Worm (Caenorhabditis elegans): ENCODE measurements around the gene Y47D7A.17.
A peak's percentile ranks its signal among the peaks of the same experiment; 100 is the strongest.

Gene Y47D7A.17

DNA sequence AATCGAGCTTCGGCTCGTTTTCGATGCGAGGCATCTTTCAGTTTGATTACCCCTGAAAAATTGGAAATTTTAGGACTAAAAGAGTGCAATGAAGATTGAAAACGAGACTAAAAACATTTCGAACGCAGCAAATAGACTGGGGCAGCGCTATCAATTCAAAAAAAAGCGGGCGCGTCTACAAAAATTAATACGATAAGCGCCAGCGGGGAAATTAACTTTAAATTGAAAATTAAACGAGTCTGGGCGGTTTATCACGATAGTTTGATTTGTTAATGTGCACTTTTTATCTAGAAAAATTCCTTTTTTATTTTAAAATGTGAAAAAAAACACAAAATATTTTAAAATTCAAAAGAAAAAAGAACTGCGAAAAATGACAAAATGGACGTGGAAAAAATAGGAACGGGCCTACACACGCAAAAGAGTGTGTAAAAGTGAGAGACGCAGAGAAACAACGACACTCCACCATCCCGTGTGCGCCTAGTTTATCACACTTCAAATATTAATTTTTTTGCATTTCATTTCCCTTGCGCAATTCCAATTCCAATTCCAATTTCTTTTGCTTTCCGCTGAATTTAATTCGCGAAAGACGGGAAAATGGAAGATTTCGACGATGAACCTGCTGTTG is 40.2 kb downstream of the Y47D7A.17 start, which contains the start of the genes gmpr-1 and fipp-1 (continued):
- TF ChIP-seq F52B5.7 (tag; optimal IDR thresholded peaks at IDR 0.05) (no peak), lag-1 (GFP tag; IDR thresholded peaks at IDR 0.05) (no peak), ztf-25 (GFP tag; IDR thresholded peaks at IDR 0.05) (no peak), hlh-26 (GFP tag; conservative IDR thresholded peaks at IDR 0.05) (no peak), F57A8.1 (GFP tag; optimal IDR thresholded peaks at IDR 0.05) (no peak), lin-35 (GFP tag; optimal IDR thresholded peaks at IDR 0.05) (peak in 1 of 3 experiments; percentile 55), egrh-3 (GFP tag; IDR thresholded peaks at IDR 0.05) (no peak), zim-3 (tag; optimal IDR thresholded peaks at IDR 0.05) (no peak), T07F8.4 (tag; optimal IDR thresholded peaks at IDR 0.05) (no peak), rcor-1 (GFP tag; IDR thresholded peaks at IDR 0.05) (no peak), Y79H2A.3 (GFP tag; conservative IDR thresholded peaks at IDR 0.05) (no peak), D2030.7 (GFP tag; IDR thresholded peaks at IDR 0.05) (peak; percentile 58; the same call in 1 of the 2 replicates), tlf-1 (GFP tag; optimal IDR thresholded peaks at IDR 0.05) (peak; percentile 36), repo-1 (tag; optimal IDR thresholded peaks at IDR 0.05) (no peak), cebp-2 (GFP tag; IDR thresholded peaks at IDR 0.05) (no peak), madf-6 (GFP tag; IDR thresholded peaks at IDR 0.05) (peak; percentile 89), dpff-1 (tag; optimal IDR thresholded peaks at IDR 0.05) (no peak), unc-130 (GFP tag; optimal IDR thresholded peaks at IDR 0.05) (no peak), athp-1 (tag; optimal IDR thresholded peaks at IDR 0.05) (peak; percentile 10), akir-1 (GFP tag; optimal IDR thresholded peaks at IDR 0.05) (no peak), ets-4 (GFP tag; optimal IDR thresholded peaks at IDR 0.05) (no peak), madf-10 (tag; optimal IDR thresholded peaks at IDR 0.05) (no peak), egl-18 (GFP tag; IDR thresholded peaks at IDR 0.05) (no peak), madf-8 (GFP tag; conservative IDR thresholded peaks at IDR 0.05) (peak; percentile 85), K11D2.4 (GFP tag; IDR thresholded peaks at IDR 0.05) (no peak), Y67H2A.10 (GFP tag; conservative IDR thresholded peaks at IDR 0.05) (no peak), rpc-1 (optimal IDR thresholded peaks at IDR 0.05) (no peak), rpc-1 (tag; optimal IDR thresholded peaks at IDR 0.05) (no peak)

ce11 chrV:4370515-4370914 is 41.1 kb downstream of the Y47D7A.17 start:
- TF ChIP-seq Y67H2A.10 (GFP tag; conservative IDR thresholded peaks at IDR 0.05) (no peak), zfh-2 (GFP tag; conservative IDR thresholded peaks at IDR 0.05) (peak; percentile 68)

DNA sequence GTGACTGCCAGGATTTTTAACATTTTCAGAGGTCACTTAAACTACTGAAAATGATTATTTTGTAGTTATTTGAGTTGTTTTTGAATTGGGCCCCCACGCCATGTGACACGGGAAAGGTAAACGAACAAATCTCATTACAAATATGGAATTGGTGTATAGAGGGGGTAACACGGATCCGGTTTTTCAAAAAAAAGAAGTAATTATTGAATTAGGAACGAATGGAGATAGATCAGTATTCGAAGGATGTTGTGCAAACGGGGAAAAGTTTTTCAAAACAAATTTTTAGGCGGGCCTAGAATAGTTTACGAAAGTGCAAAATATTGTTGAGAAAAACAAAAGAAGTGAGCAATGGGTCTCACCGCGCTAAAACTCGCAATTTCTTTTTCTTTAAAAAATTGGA is 45.2 kb downstream of the Y47D7A.17 start, which contains the start of gene F32D1.11:
F32D1.11 (minus strand) TSS at position 101 of the 400 bp plus-strand sequence.
- TF ChIP-seq ztf-3 (GFP tag; optimal IDR thresholded peaks at IDR 0.05), result no peak
- no peak for TF ChIP-seq madf-3 (GFP tag; IDR thresholded peaks at IDR 0.05)
- no peak for TF ChIP-seq hmg-20 (GFP tag; IDR thresholded peaks at IDR 0.05)
- TF ChIP-seq F57A8.1 (GFP tag; optimal IDR thresholded peaks at IDR 0.05), result no peak
- TF ChIP-seq sptf-2 (GFP tag; optimal IDR thresholded peaks at IDR 0.05), result no peak
- no peak for TF ChIP-seq F22D6.2 (tag; optimal IDR thresholded peaks at IDR 0.05)
- TF ChIP-seq tlf-1 (GFP tag; optimal IDR thresholded peaks at IDR 0.05), result no peak
- TF ChIP-seq pha-4 (tag; optimal IDR thresholded peaks at IDR 0.05), result no peak
- no peak for TF ChIP-seq ets-4 (GFP tag; optimal IDR thresholded peaks at IDR 0.05)
- TF ChIP-seq dox-1 (GFP tag; IDR thresholded peaks at IDR 0.05), result no peak

Measured in whole organism, young adult.